Worm (Caenorhabditis elegans): ENCODE data around the gene K07F5.22.

ce11 chrIV:9852818-9853466 is 11.9 kb upstream of the K07F5.22 start:
- no peak for TF ChIP-seq D2030.7 (GFP tag; IDR thresholded peaks at IDR 0.05)
- TF ChIP-seq F37B4.10 (GFP tag; IDR thresholded peaks at IDR 0.05): no peak
- TF ChIP-seq ztf-25 (GFP tag; IDR thresholded peaks at IDR 0.05): no peak
